Fruit fly (Drosophila melanogaster) whole organism, prepupa: ENCODE results near the gene Ctr1A.

Experiments
- CG10631 ChIP-seq: fragments of 200-800 bp; sonication (Bioruptor generic); optimal IDR thresholded peaks from 2 replicates; lab custom pipeline; 2016; ENCODE audit warnings: missing biosample characterization, missing genetic modification characterization
- CG10669 ChIP-seq: fragments of 200-800 bp; sonication (Bioruptor generic); optimal IDR thresholded peaks from 3 replicates; lab custom pipeline; 2018; ENCODE audit warnings: missing biosample characterization, mild to moderate bottlenecking, missing genetic modification characterization, moderate library complexity
- CG11902 ChIP-seq: fragments of 200-800 bp; sonication (Bioruptor generic); optimal IDR thresholded peaks from 3 replicates; lab custom pipeline; 2016; ENCODE audit warnings: missing biosample characterization, missing genetic modification characterization
- CG15336 ChIP-seq: fragments of 200-800 bp; sonication (Bioruptor generic); IDR thresholded peaks from 2 replicates; pipeline ENCODE4 v1.3.6; 2022; ENCODE audit warnings: missing biosample characterization, missing genetic modification characterization
- CG1621 ChIP-seq: fragments of 200-800 bp; sonication (Bioruptor generic); optimal IDR thresholded peaks from 3 replicates; lab custom pipeline; 2018; ENCODE audit warnings: missing biosample characterization, mild to moderate bottlenecking, missing genetic modification characterization
- CG3032 ChIP-seq: fragments of 200-800 bp; optimal IDR thresholded peaks from 2 replicates; lab custom pipeline; 2019; ENCODE audit warnings: missing biosample characterization, mild to moderate bottlenecking, missing genetic modification characterization, moderate library complexity
- CG31627 ChIP-seq: fragments of 200-800 bp; sonication (Bioruptor generic); optimal IDR thresholded peaks from 3 replicates; lab custom pipeline; 2016; ENCODE audit warnings: missing biosample characterization, missing genetic modification characterization
- CG32006 ChIP-seq: fragments of 200-800 bp; sonication (Bioruptor generic); optimal IDR thresholded peaks from 3 replicates; lab custom pipeline; 2017; ENCODE audit warnings: missing biosample characterization, mild to moderate bottlenecking, missing genetic modification characterization
- CG34406 ChIP-seq: fragments of 200-800 bp; sonication (Bioruptor generic); optimal IDR thresholded peaks from 3 replicates; lab custom pipeline; 2016; ENCODE audit warnings: missing biosample characterization, missing genetic modification characterization
- CG3919 ChIP-seq: fragments of 200-800 bp; sonication (Bioruptor generic); optimal IDR thresholded peaks from 3 replicates; lab custom pipeline; 2016; ENCODE audit warnings: missing biosample characterization, missing genetic modification characterization
- CG6163 ChIP-seq: fragments of 200-800 bp; sonication (Bioruptor generic); IDR thresholded peaks from 3 replicates; pipeline ENCODE4 v1.3.6; 2022; ENCODE audit warnings: missing biosample characterization, missing genetic modification characterization
- CG6276 ChIP-seq: fragments of 200-800 bp; sonication (Bioruptor generic); optimal IDR thresholded peaks from 2 replicates; lab custom pipeline; 2017; ENCODE audit warnings: missing biosample characterization, mild to moderate bottlenecking, missing genetic modification characterization
- CG6792 ChIP-seq: fragments of 200-800 bp; sonication (Bioruptor generic); optimal IDR thresholded peaks from 3 replicates; lab custom pipeline; 2016; ENCODE audit warnings: missing biosample characterization, missing genetic modification characterization
- CG6808 ChIP-seq: fragments of 200-800 bp; sonication (Bioruptor generic); optimal IDR thresholded peaks from 3 replicates; lab custom pipeline; 2017; ENCODE audit warnings: missing biosample characterization, missing genetic modification characterization, mild to moderate bottlenecking, moderate library complexity, missing genetic modification reagents
- CG6854 ChIP-seq: fragments of 200-800 bp; sonication (Bioruptor generic); optimal IDR thresholded peaks from 2 replicates; lab custom pipeline; 2017; ENCODE audit warnings: missing biosample characterization, mild to moderate bottlenecking, missing genetic modification characterization
- CG7368 ChIP-seq: fragments of 200-800 bp; sonication (Bioruptor generic); optimal IDR thresholded peaks from 3 replicates; lab custom pipeline; 2016; ENCODE audit warnings: missing biosample characterization, missing genetic modification characterization
- CG8119 ChIP-seq: fragments of 200-800 bp; sonication (Bioruptor generic); IDR thresholded peaks from 3 replicates; pipeline ENCODE4 v1.3.6; 2022; ENCODE audit warnings: missing biosample characterization, missing genetic modification characterization
- CG8319 ChIP-seq: fragments of 200-800 bp; sonication (Bioruptor generic); optimal IDR thresholded peaks from 3 replicates; lab custom pipeline; 2016; ENCODE audit warnings: missing biosample characterization, missing genetic modification characterization
- CG8632 ChIP-seq: fragments of 200-800 bp; sonication (Bioruptor generic); optimal IDR thresholded peaks from 3 replicates; lab custom pipeline; 2016; ENCODE audit warnings: missing biosample characterization, missing genetic modification characterization
- CG9139 ChIP-seq: fragments of 200-800 bp; sonication (Bioruptor generic); optimal IDR thresholded peaks from 3 replicates; lab custom pipeline; 2017; ENCODE audit warnings: missing biosample characterization, mild to moderate bottlenecking, missing genetic modification characterization
- Eip75B ChIP-seq: fragments of 200-800 bp; sonication (Bioruptor generic); optimal IDR thresholded peaks from 3 replicates; lab custom pipeline; 2016; ENCODE audit warnings: missing biosample characterization, missing genetic modification characterization
- Eip78C ChIP-seq: fragments of 200-800 bp; sonication (Bioruptor generic); peaks from one replicate; lab custom pipeline; 2016; ENCODE audit warnings: missing biosample characterization, missing genetic modification characterization
- Eip93F ChIP-seq: fragments of 200-800 bp; sonication (Bioruptor generic); optimal IDR thresholded peaks from 2 replicates; lab custom pipeline; 2016; ENCODE audit warnings: missing biosample characterization, mild to moderate bottlenecking, missing genetic modification characterization
- Ets21C ChIP-seq: fragments of 200-800 bp; sonication (Bioruptor generic); optimal IDR thresholded peaks from 3 replicates; lab custom pipeline; 2016; ENCODE audit warnings: missing biosample characterization, missing genetic modification characterization
- Ets96B ChIP-seq: fragments of 200-800 bp; optimal IDR thresholded peaks from 2 replicates; lab custom pipeline; 2019; ENCODE audit warnings: missing biosample characterization, mild to moderate bottlenecking, missing genetic modification characterization, moderate library complexity
- Hr39 ChIP-seq: fragments of 200-800 bp; sonication (Bioruptor generic); optimal IDR thresholded peaks from 2 replicates; lab custom pipeline; 2016; ENCODE audit warnings: missing biosample characterization, missing genetic modification characterization
- Hr4 ChIP-seq: fragments of 200-800 bp; sonication (Bioruptor generic); optimal IDR thresholded peaks from 3 replicates; lab custom pipeline; 2016; ENCODE audit warnings: missing biosample characterization, missing genetic modification characterization
- Lpt ChIP-seq: fragments of 200-800 bp; sonication (Bioruptor generic); optimal IDR thresholded peaks from 3 replicates; lab custom pipeline; 2016; ENCODE audit warnings: missing biosample characterization, missing genetic modification characterization
- OdsH ChIP-seq: fragments of 200-800 bp; sonication (Bioruptor generic); optimal IDR thresholded peaks from 3 replicates; lab custom pipeline; 2016; ENCODE audit warnings: missing biosample characterization, missing genetic modification characterization
- Smox ChIP-seq: fragments of 200-800 bp; sonication (Bioruptor generic); optimal IDR thresholded peaks from 3 replicates; lab custom pipeline; 2016; ENCODE audit warnings: missing biosample characterization, missing genetic modification characterization
- Sox14 ChIP-seq: fragments of 200-800 bp; sonication (Bioruptor generic); optimal IDR thresholded peaks from 3 replicates; lab custom pipeline; 2016; ENCODE audit warnings: missing biosample characterization, missing genetic modification characterization
- achi ChIP-seq: fragments of 200-800 bp; sonication (Bioruptor generic); optimal IDR thresholded peaks from 3 replicates; lab custom pipeline; 2016; ENCODE audit warnings: missing biosample characterization, missing genetic modification characterization
- acj6 ChIP-seq: fragments of 200-800 bp; sonication (Bioruptor generic); optimal IDR thresholded peaks from 3 replicates; lab custom pipeline; 2016; ENCODE audit warnings: missing biosample characterization, missing genetic modification characterization
- cyc ChIP-seq: fragments of 200-800 bp; sonication (Bioruptor generic); optimal IDR thresholded peaks from 3 replicates; lab custom pipeline; 2016; ENCODE audit warnings: missing biosample characterization, missing genetic modification characterization
- dac ChIP-seq: fragments of 200-800 bp; sonication (Bioruptor generic); optimal IDR thresholded peaks from 2 replicates; lab custom pipeline; 2017; ENCODE audit warnings: missing biosample characterization, mild to moderate bottlenecking, missing genetic modification characterization
- dsx ChIP-seq: fragments of 200-800 bp; optimal IDR thresholded peaks from 3 replicates; lab custom pipeline; 2019; ENCODE audit warnings: missing biosample characterization, mild to moderate bottlenecking, missing genetic modification characterization, moderate library complexity; ENCODE audit not compliant: poor library complexity, severe bottlenecking
- eg ChIP-seq: fragments of 200-800 bp; sonication (Bioruptor generic); IDR thresholded peaks from 3 replicates; pipeline ENCODE4 v1.3.6; 2022; ENCODE audit warnings: missing biosample characterization, missing genetic modification characterization
- esn ChIP-seq: fragments of 200-800 bp; sonication (Bioruptor generic); optimal IDR thresholded peaks from 2 replicates; lab custom pipeline; 2016; ENCODE audit warnings: missing biosample characterization, mild to moderate bottlenecking, missing genetic modification characterization, moderate library complexity
- fd59A ChIP-seq: fragments of 200-800 bp; sonication (Bioruptor generic); optimal IDR thresholded peaks from 2 replicates; lab custom pipeline; 2017; ENCODE audit warnings: missing biosample characterization, mild to moderate bottlenecking, missing genetic modification characterization, missing genetic modification reagents
- fd85E ChIP-seq: fragments of 200-800 bp; sonication (Bioruptor generic); optimal IDR thresholded peaks from 3 replicates; lab custom pipeline; 2016; ENCODE audit warnings: missing biosample characterization, missing genetic modification characterization
- fkh ChIP-seq: fragments of 200-800 bp; sonication (Bioruptor generic); optimal IDR thresholded peaks from 3 replicates; lab custom pipeline; 2017; ENCODE audit warnings: missing biosample characterization, mild to moderate bottlenecking, missing genetic modification characterization, moderate library complexity
- lz ChIP-seq: fragments of 200-800 bp; sonication (Bioruptor generic); optimal IDR thresholded peaks from 3 replicates; lab custom pipeline; 2016; ENCODE audit warnings: missing biosample characterization, missing genetic modification characterization
- net ChIP-seq: fragments of 200-800 bp; sonication (Bioruptor generic); optimal IDR thresholded peaks from 3 replicates; lab custom pipeline; 2016; ENCODE audit warnings: missing biosample characterization, missing genetic modification characterization
- salr ChIP-seq, 2 experiments: fragments of 200-800 bp; sonication (Bioruptor generic); optimal IDR thresholded peaks; 3 replicates each; lab custom pipeline; 2016 to 2018; ENCODE audit warnings: missing biosample characterization in 2 of 2, missing genetic modification characterization in 2 of 2, mild to moderate bottlenecking in 1 of 2
- spab ChIP-seq: fragments of 200-800 bp; sonication (Bioruptor generic); optimal IDR thresholded peaks from 2 replicates; lab custom pipeline; 2017; ENCODE audit warnings: missing biosample characterization, mild to moderate bottlenecking, missing genetic modification characterization, missing genetic modification reagents
- ss ChIP-seq, 2 experiments: fragments of 200-800 bp; sonication (Bioruptor generic); optimal IDR thresholded peaks; 2 replicates in 1 of 2; 3 replicates in 1 of 2; lab custom pipeline; 2017 to 2018; ENCODE audit warnings: mild to moderate bottlenecking in 2 of 2, missing biosample characterization in 2 of 2, missing genetic modification characterization in 2 of 2, moderate library complexity in 1 of 2
- svp ChIP-seq: fragments of 200-800 bp; sonication (Bioruptor generic); peaks from one replicate; lab custom pipeline; 2016; ENCODE audit warnings: missing biosample characterization, missing genetic modification characterization
- vri ChIP-seq: fragments of 200-800 bp; sonication (Bioruptor generic); optimal IDR thresholded peaks from 3 replicates; lab custom pipeline; 2016; ENCODE audit warnings: missing biosample characterization, mild to moderate bottlenecking, missing genetic modification characterization

Gene Ctr1A

DNA sequence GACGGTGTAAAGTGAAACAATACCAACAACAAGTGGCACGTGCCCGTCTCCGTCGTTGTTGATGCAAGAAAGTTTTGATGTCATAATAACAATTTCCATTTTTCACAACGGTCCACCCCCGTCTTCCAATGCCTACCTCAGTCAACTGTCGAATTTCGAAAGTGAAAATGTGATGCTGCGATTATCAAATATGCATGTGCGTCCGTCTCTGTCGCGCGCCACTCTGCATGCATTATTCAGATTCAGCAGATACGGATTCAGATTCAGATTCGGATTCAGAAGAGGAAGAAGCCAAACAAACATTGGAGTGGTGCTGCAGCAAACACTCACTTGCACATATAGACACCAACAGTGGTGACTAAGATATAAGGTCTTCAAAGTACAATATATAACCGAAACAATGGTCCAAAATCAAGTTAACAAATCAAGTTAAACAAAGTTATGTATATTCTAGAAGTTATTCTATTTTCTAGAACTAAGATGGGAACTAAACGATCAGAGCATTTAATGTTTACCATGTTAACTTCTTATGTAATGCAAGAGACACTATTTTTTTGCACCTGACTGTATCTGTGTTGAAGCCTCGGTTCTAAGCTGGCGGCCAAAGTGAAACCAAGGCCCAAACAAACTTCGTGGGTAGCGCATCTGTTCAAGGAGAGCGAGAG lies 18.7 kb upstream of the Ctr1A start (continued):
- TF ChIP-seq CG34406 (GFP tag; lab: Kevin White, UChicago) (peak; percentile 37), CG6808 (GFP tag; lab: Kevin White, UChicago) (peak; percentile 35), CG9139 (no peak), salr (GFP tag; optimal IDR thresholded peaks at IDR 0.05; lab: Kevin White, UChicago) (no peak), fd85E (GFP tag; lab: Kevin White, UChicago) (no peak), acj6 (GFP tag; lab: Kevin White, UChicago) (peak; percentile 31), CG15336 (GFP tag; lab: Robert Waterston, UW) (peak; percentile 81), CG3032 (peak; percentile 35), vri (GFP tag; lab: Kevin White, UChicago) (peak; percentile 29), CG11902 (GFP tag; lab: Kevin White, UChicago) (no peak), eg (GFP tag; lab: Robert Waterston, UW) (peak; percentile 66; the same call in 1 of the 3 replicates), CG8319 (GFP tag; lab: Kevin White, UChicago) (no peak), Eip93F (GFP tag; lab: Kevin White, UChicago) (no peak), CG8632 (peak; percentile 26), net (GFP tag; lab: Kevin White, UChicago) (peak; percentile 30), Hr39 (GFP tag; lab: Kevin White, UChicago) (peak; percentile 59)

DNA sequence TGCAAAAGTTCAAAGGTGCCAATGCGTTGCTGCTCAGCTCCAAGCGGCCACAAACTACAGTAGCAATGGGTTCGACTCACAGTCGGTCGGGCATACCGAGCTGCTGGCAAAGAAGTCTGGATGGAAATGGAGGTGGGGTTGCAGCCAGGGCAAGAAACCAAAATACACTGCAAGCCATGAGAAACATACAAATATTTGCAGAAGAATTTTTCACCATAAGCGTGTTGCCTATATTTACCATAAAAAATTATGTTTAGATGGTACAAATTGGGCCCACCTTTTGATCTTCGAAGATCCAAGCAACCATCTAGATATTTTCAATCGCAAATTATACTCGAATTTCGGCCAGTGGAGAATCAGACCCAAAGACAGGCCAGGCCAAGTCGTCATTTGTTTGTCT lies 14.6 kb upstream of the Ctr1A start:
- no peak for TF ChIP-seq Eip75B (GFP tag; lab: Kevin White, UChicago)
- TF ChIP-seq CG1621 = no peak
- TF ChIP-seq lz (GFP tag; lab: Kevin White, UChicago) = no peak
- TF ChIP-seq achi = peak; percentile 31
- TF ChIP-seq CG3032 = peak; percentile 10
- peak; percentile 9 for TF ChIP-seq Lpt (GFP tag; lab: Kevin White, UChicago)
- peak; percentile 5 for TF ChIP-seq CG6792 (GFP tag; lab: Kevin White, UChicago)
- TF ChIP-seq CG8119 (GFP tag; lab: Robert Waterston, UW) = peak; percentile 26; the same call in 1 of the 3 replicates
- TF ChIP-seq CG3919 (GFP tag; lab: Kevin White, UChicago) = peak; percentile 9
- TF ChIP-seq vri (GFP tag; lab: Kevin White, UChicago) = no peak
- peak; percentile 1 for TF ChIP-seq dsx (GFP tag; lab: Kevin White, UChicago)
- TF ChIP-seq Sox14 (GFP tag; lab: Kevin White, UChicago) = peak; percentile 18
- TF ChIP-seq fkh = no peak
- no peak for TF ChIP-seq CG34406 (GFP tag; lab: Kevin White, UChicago)
- no peak for TF ChIP-seq CG10669 (GFP tag; lab: Kevin White, UChicago)
- TF ChIP-seq Smox (GFP tag; lab: Kevin White, UChicago) = peak; percentile 24
- no peak for TF ChIP-seq dac (GFP tag; lab: Kevin White, UChicago)
- peak; percentile 37 for TF ChIP-seq CG32006 (GFP tag; lab: Kevin White, UChicago)
- peak; percentile 13 for TF ChIP-seq Hr4 (GFP tag; lab: Kevin White, UChicago)
- peak; percentile 3 for TF ChIP-seq Ets96B (tag; lab: Kevin White, UChicago)
- no peak for TF ChIP-seq spab
- peak; percentile 25 for TF ChIP-seq CG10631
- TF ChIP-seq CG6854 (GFP tag; lab: Kevin White, UChicago) = no peak
- no peak for TF ChIP-seq CG6276 (GFP tag; lab: Kevin White, UChicago)
- TF ChIP-seq Hr39 (GFP tag; lab: Kevin White, UChicago) = no peak
- TF ChIP-seq OdsH = peak; percentile 4
- TF ChIP-seq salr (GFP tag; optimal IDR thresholded peaks at IDR 0.05; lab: Kevin White, UChicago) = peak in 1 of 2 experiments; percentile 6
- no peak for TF ChIP-seq fd59A
- TF ChIP-seq CG15336 (GFP tag; lab: Robert Waterston, UW) = peak; percentile 42; the same call in 1 of the 2 replicates
- TF ChIP-seq cyc (GFP tag; lab: Kevin White, UChicago) = no peak
- peak in 1 of 2 experiments; percentile 21 for TF ChIP-seq ss (GFP tag; optimal IDR thresholded peaks at IDR 0.05; lab: Kevin White, UChicago)
- TF ChIP-seq Eip78C (GFP tag; lab: Kevin White, UChicago) = peak; percentile 73
- no peak for TF ChIP-seq CG8319 (GFP tag; lab: Kevin White, UChicago)
- TF ChIP-seq CG7368 (GFP tag; lab: Kevin White, UChicago) = no peak
- TF ChIP-seq fd85E (GFP tag; lab: Kevin White, UChicago) = no peak
- TF ChIP-seq svp (GFP tag; lab: Kevin White, UChicago) = peak; percentile 64
- 0 out of 3 replicates have a peak, but pooled peaks have one; percentile 28 for TF ChIP-seq CG6163 (GFP tag; lab: Robert Waterston, UW)
- peak; percentile 13 for TF ChIP-seq CG31627
- TF ChIP-seq Ets21C (GFP tag; lab: Kevin White, UChicago) = no peak
- peak; percentile 12 for TF ChIP-seq esn
- TF ChIP-seq CG9139 = no peak
